Fruit fly (Drosophila melanogaster) whole organism, embryonic: Measurements from ENCODE around the gene CG8891.

Experiments
- Ada2b ChIP-seq: fragments of 200-800 bp; sonication (Bioruptor generic); IDR thresholded peaks from 2 replicates; pipeline ENCODE4 v1.3.6; 2022; ENCODE audit warnings: missing biosample characterization, missing genetic modification characterization
- B-H2 ChIP-seq: fragments of 200-800 bp; sonication (Bioruptor generic); optimal IDR thresholded peaks from 2 replicates; lab custom pipeline; 2018; ENCODE audit warnings: missing biosample characterization, mild to moderate bottlenecking, missing genetic modification characterization
- CG10147 ChIP-seq: fragments of 200-800 bp; sonication (Bioruptor generic); optimal IDR thresholded peaks from 2 replicates; lab custom pipeline; 2019; ENCODE audit warnings: missing biosample characterization, mild to moderate bottlenecking, missing genetic modification characterization, moderate library complexity
- CG10209 ChIP-seq: fragments of 200-800 bp; sonication (Bioruptor generic); optimal IDR thresholded peaks from 3 replicates; lab custom pipeline; 2017; ENCODE audit warnings: missing biosample characterization, mild to moderate bottlenecking, missing genetic modification characterization, missing genetic modification reagents
- CG11696 ChIP-seq: fragments of 200-800 bp; sonication (Bioruptor generic); IDR thresholded peaks from 2 replicates; pipeline ENCODE4 v1.3.6; 2022; ENCODE audit warnings: missing biosample characterization, missing genetic modification characterization
- CG1233 ChIP-seq: fragments of 200-800 bp; sonication (Bioruptor generic); optimal IDR thresholded peaks from 4 replicates; lab custom pipeline; 2018; ENCODE audit warnings: missing biosample characterization, mild to moderate bottlenecking, missing genetic modification characterization
- CG16813 ChIP-seq: fragments of 200-800 bp; sonication (Bioruptor generic); IDR thresholded peaks from 3 replicates; pipeline ENCODE4 v1.3.6; 2022; ENCODE audit warnings: missing biosample characterization, missing genetic modification characterization; ENCODE audit not compliant: partially characterized antibody
- CG17359 ChIP-seq: fragments of 200-800 bp; sonication (Bioruptor generic); optimal IDR thresholded peaks from 3 replicates; lab custom pipeline; 2018; ENCODE audit warnings: missing biosample characterization, mild to moderate bottlenecking, missing genetic modification characterization, moderate library complexity
- CG1792 ChIP-seq: fragments of 200-800 bp; sonication (Bioruptor generic); optimal IDR thresholded peaks from 2 replicates; lab custom pipeline; 2016; ENCODE audit warnings: missing biosample characterization, missing genetic modification characterization
- CG30431 ChIP-seq: fragments of 200-800 bp; sonication (Bioruptor generic); optimal IDR thresholded peaks from 2 replicates; lab custom pipeline; 2017; ENCODE audit warnings: missing biosample characterization, missing genetic modification characterization
- CG3163 ChIP-seq: fragments of 200-800 bp; sonication (Bioruptor generic); optimal IDR thresholded peaks from 3 replicates; lab custom pipeline; 2016; ENCODE audit warnings: missing biosample characterization, missing genetic modification characterization
- CG34376 ChIP-seq: fragments of 200-800 bp; sonication (Bioruptor generic); optimal IDR thresholded peaks from 2 replicates; lab custom pipeline; 2018; ENCODE audit warnings: missing biosample characterization, mild to moderate bottlenecking, missing genetic modification characterization
- CG42726 ChIP-seq: fragments of 200-800 bp; sonication (Bioruptor generic); IDR thresholded peaks from 2 replicates; pipeline ENCODE4 v1.3.6; 2022; ENCODE audit warnings: missing biosample characterization, missing genetic modification characterization; ENCODE audit not compliant: partially characterized antibody
- CG4404 ChIP-seq: fragments of 200-800 bp; sonication (Bioruptor generic); IDR thresholded peaks from 2 replicates; pipeline ENCODE4 v1.3.6; 2022; ENCODE audit warnings: missing biosample characterization, missing genetic modification characterization
- CG4424 ChIP-seq: fragments of 200-800 bp; sonication (Bioruptor generic); optimal IDR thresholded peaks from 3 replicates; lab custom pipeline; 2016; ENCODE audit warnings: missing biosample characterization, missing genetic modification characterization
- CG4707 ChIP-seq: fragments of 200-800 bp; sonication (Bioruptor generic); optimal IDR thresholded peaks from 2 replicates; lab custom pipeline; 2018; ENCODE audit warnings: missing biosample characterization, mild to moderate bottlenecking, missing genetic modification characterization, moderate library complexity
- CG4730 ChIP-seq: fragments of 200-800 bp; sonication (Bioruptor generic); IDR thresholded peaks from 2 replicates; pipeline ENCODE4 v1.3.6; 2022; ENCODE audit warnings: missing biosample characterization, missing genetic modification characterization
- CG6689 ChIP-seq: fragments of 200-800 bp; sonication (Bioruptor generic); IDR thresholded peaks from 2 replicates; pipeline ENCODE4 v1.3.6; 2022; ENCODE audit warnings: missing biosample characterization, missing genetic modification characterization
- CG7556 ChIP-seq: fragments of 200-800 bp; sonication (Bioruptor generic); optimal IDR thresholded peaks from 2 replicates; lab custom pipeline; 2017; ENCODE audit warnings: missing biosample characterization, mild to moderate bottlenecking, missing genetic modification characterization
- CG7786 ChIP-seq: fragments of 200-800 bp; sonication (Bioruptor generic); optimal IDR thresholded peaks from 2 replicates; lab custom pipeline; 2016; ENCODE audit warnings: missing biosample characterization, missing genetic modification characterization
- CG7928 ChIP-seq: fragments of 200-800 bp; sonication (Bioruptor generic); optimal IDR thresholded peaks from 2 replicates; lab custom pipeline; 2017; ENCODE audit warnings: missing biosample characterization, mild to moderate bottlenecking, missing genetic modification characterization
- CG8089 ChIP-seq: fragments of 200-800 bp; sonication (Bioruptor generic); optimal IDR thresholded peaks from 3 replicates; lab custom pipeline; 2016; ENCODE audit warnings: missing biosample characterization, missing genetic modification characterization
- CTCF ChIP-seq: fragments of 200-800 bp; sonication (Bioruptor generic); optimal IDR thresholded peaks from 2 replicates; lab custom pipeline; 2017; ENCODE audit warnings: missing biosample characterization, mild to moderate bottlenecking, missing genetic modification characterization, moderate library complexity
- CrebB ChIP-seq: fragments of 200-800 bp; sonication (Bioruptor generic); optimal IDR thresholded peaks from 3 replicates; lab custom pipeline; 2018; ENCODE audit warnings: missing biosample characterization, mild to moderate bottlenecking, missing genetic modification characterization
- Eip74EF ChIP-seq, 2 experiments: fragments of 200-800 bp in 1 of 2; fragments of >200 bp in 1 of 2; sonication (Bioruptor generic) in 1 of 2; optimal IDR thresholded peaks; 2 replicates each; lab custom pipeline; 2017 to 2019; ENCODE audit warnings: missing biosample characterization in 2 of 2, missing genetic modification characterization in 2 of 2, mild to moderate bottlenecking in 1 of 2, moderate library complexity in 1 of 2
- HLHmδ ChIP-seq: fragments of 200-800 bp; sonication (Bioruptor generic); optimal IDR thresholded peaks from 2 replicates; lab custom pipeline; 2018; ENCODE audit warnings: missing biosample characterization, mild to moderate bottlenecking, missing genetic modification characterization, moderate library complexity
- Oaz ChIP-seq: fragments of 200-800 bp; sonication (Bioruptor generic); IDR thresholded peaks from 2 replicates; pipeline ENCODE4 v1.3.6; 2022; ENCODE audit warnings: missing biosample characterization, missing genetic modification characterization
- Poxn ChIP-seq: fragments of 200-800 bp; sonication (Bioruptor generic); IDR thresholded peaks from 2 replicates; pipeline ENCODE4 v1.3.6; 2022; ENCODE audit warnings: missing biosample characterization, missing genetic modification characterization
- Rx ChIP-seq: fragments of 200-800 bp; sonication (Bioruptor generic); IDR thresholded peaks from 2 replicates; pipeline ENCODE4 v1.3.6; 2022; ENCODE audit warnings: missing biosample characterization, missing genetic modification characterization
- Scr ChIP-seq: fragments of 200-800 bp; sonication (Bioruptor generic); IDR thresholded peaks from 2 replicates; pipeline ENCODE4 v1.3.6; 2022; ENCODE audit warnings: missing biosample characterization, missing genetic modification characterization; ENCODE audit not compliant: partially characterized antibody
- Sin3A ChIP-seq: fragments of >200 bp; optimal IDR thresholded peaks from 2 replicates; lab custom pipeline; 2018
- Sox100B ChIP-seq: fragments of 200-800 bp; sonication (Bioruptor generic); optimal IDR thresholded peaks from 3 replicates; lab custom pipeline; 2018; ENCODE audit warnings: missing biosample characterization, mild to moderate bottlenecking, missing genetic modification characterization
- cad ChIP-seq: fragments of >200 bp; optimal IDR thresholded peaks from 2 replicates; lab custom pipeline; 2017; ENCODE audit warnings: missing biosample characterization, missing genetic modification characterization
- cg ChIP-seq: fragments of 200-800 bp; sonication (Bioruptor generic); optimal IDR thresholded peaks from 3 replicates; lab custom pipeline; 2019; ENCODE audit warnings: missing biosample characterization, mild to moderate bottlenecking, missing genetic modification characterization, moderate library complexity
- da ChIP-seq: fragments of 200-800 bp; sonication (Bioruptor generic); optimal IDR thresholded peaks from 2 replicates; lab custom pipeline; 2016; ENCODE audit warnings: missing biosample characterization, missing genetic modification characterization
- dpn ChIP-seq, 2 experiments: fragments of 200-800 bp; sonication (Bioruptor generic); optimal IDR thresholded peaks; 3 replicates each; lab custom pipeline; 2016; ENCODE audit warnings: missing biosample characterization in 2 of 2, missing genetic modification characterization in 2 of 2
- dysf ChIP-seq: fragments of 200-800 bp; sonication (Bioruptor generic); IDR thresholded peaks from 3 replicates; pipeline ENCODE4 v1.3.6; 2022; ENCODE audit warnings: missing biosample characterization, missing genetic modification characterization
- eve ChIP-seq, 2 experiments: fragments of >200 bp; optimal IDR thresholded peaks; 2 replicates each; lab custom pipeline; 2017; ENCODE audit warnings: missing biosample characterization in 2 of 2, missing genetic modification characterization in 2 of 2
- ftz-f1 ChIP-seq: fragments of 200-800 bp; sonication (Bioruptor generic); optimal IDR thresholded peaks from 2 replicates; lab custom pipeline; 2016; ENCODE audit warnings: missing biosample characterization, missing genetic modification characterization
- gem ChIP-seq: fragments of 200-800 bp; sonication (Bioruptor generic); optimal IDR thresholded peaks from 2 replicates; lab custom pipeline; 2019; ENCODE audit warnings: missing biosample characterization, mild to moderate bottlenecking, missing genetic modification characterization, moderate library complexity
- grau ChIP-seq: fragments of 200-800 bp; optimal IDR thresholded peaks from 3 replicates; lab custom pipeline; 2019; ENCODE audit warnings: missing biosample characterization, mild to moderate bottlenecking, missing genetic modification characterization, moderate library complexity
- gt ChIP-seq: fragments of 200-800 bp; sonication (Bioruptor generic); IDR thresholded peaks from 2 replicates; pipeline ENCODE4 v1.3.6; 2022; ENCODE audit warnings: missing biosample characterization, missing genetic modification characterization
- luna ChIP-seq: fragments of 200-800 bp; sonication (Bioruptor generic); optimal IDR thresholded peaks from 2 replicates; lab custom pipeline; 2016; ENCODE audit warnings: missing biosample characterization, missing genetic modification characterization
- maf-S ChIP-seq: fragments of 200-800 bp; sonication (Bioruptor generic); optimal IDR thresholded peaks from 2 replicates; lab custom pipeline; 2016; ENCODE audit warnings: missing biosample characterization, missing genetic modification characterization
- sens-2 ChIP-seq: fragments of 200-800 bp; sonication (Bioruptor generic); IDR thresholded peaks from 2 replicates; pipeline ENCODE4 v1.3.6; 2022; ENCODE audit warnings: missing biosample characterization, missing genetic modification characterization
- unc-4 ChIP-seq: fragments of 200-800 bp; sonication (Bioruptor generic); IDR thresholded peaks from 2 replicates; pipeline ENCODE4 v1.3.6; 2022; ENCODE audit warnings: missing biosample characterization, missing genetic modification characterization; ENCODE audit not compliant: partially characterized antibody
- vnd ChIP-seq: fragments of 200-800 bp; sonication (Bioruptor generic); IDR thresholded peaks from 3 replicates; pipeline ENCODE4 v1.3.6; 2022; ENCODE audit warnings: missing biosample characterization, missing genetic modification characterization; ENCODE audit not compliant: partially characterized antibody
- wor ChIP-seq: fragments of 200-800 bp; sonication (Bioruptor generic); IDR thresholded peaks from 2 replicates; pipeline ENCODE4 v1.3.6; 2022; ENCODE audit warnings: missing biosample characterization, missing genetic modification characterization
- zen2 ChIP-seq: fragments of 200-800 bp; sonication (Bioruptor generic); IDR thresholded peaks from 3 replicates; pipeline ENCODE4 v1.3.6; 2022; ENCODE audit warnings: missing biosample characterization, missing genetic modification characterization; ENCODE audit not compliant: partially characterized antibody
- zfh2 ChIP-seq: fragments of 200-800 bp; sonication (Bioruptor generic); optimal IDR thresholded peaks from 2 replicates; lab custom pipeline; 2016; ENCODE audit warnings: missing biosample characterization, missing genetic modification characterization

Gene CG8891

dm6 chr2L:4981278-4981966 is 2.2 kb upstream of the CG8891 start, which contains the start of the genes CG8892 and CG34126 (continued):
- TF ChIP-seq CG1233 (GFP tag; lab: Kevin White, UChicago) (peak; percentile 97), zfh2 (GFP tag; lab: Kevin White, UChicago) (peak; percentile 98), CG34376 (GFP tag; lab: Kevin White, UChicago) (peak; percentile 97), CTCF (GFP tag; lab: Kevin White, UChicago) (peak; percentile 57), CG30431 (GFP tag; lab: Kevin White, UChicago) (peak; percentile 98), Rx (GFP tag; lab: Robert Waterston, UW) (peak; percentile 93), ftz-f1 (GFP tag; lab: Kevin White, UChicago) (peak; percentile 92), vnd (no peak), CG10147 (GFP tag; lab: Kevin White, UChicago) (peak; percentile 94), gt (GFP tag; lab: Robert Waterston, UW) (peak; percentile 94), Sin3A (lab: Kevin White, UChicago) (peak; percentile 99), dpn (GFP tag; optimal IDR thresholded peaks at IDR 0.05; lab: Kevin White, UChicago) (peak; percentile 98), CG1792 (GFP tag; lab: Kevin White, UChicago) (peak; percentile 93), CG4424 (GFP tag; lab: Kevin White, UChicago) (peak; percentile 99), luna (GFP tag; lab: Kevin White, UChicago) (peak; percentile 87), CG4707 (peak; percentile 80), CG7786 (GFP tag; lab: Kevin White, UChicago) (peak; percentile 96), CG16813 (peak; percentile 36; the same call in 2 of the 3 replicates), eve (GFP tag; optimal IDR thresholded peaks at IDR 0.05; lab: Kevin White, UChicago) (peak in 1 of 2 experiments; percentile 84), zen2 (GFP tag; lab: Robert Waterston, UW) (no peak), Eip74EF (GFP tag; optimal IDR thresholded peaks at IDR 0.05; lab: Kevin White, UChicago) (peak in 1 of 2 experiments; percentile 85), unc-4 (GFP tag; lab: Robert Waterston, UW) (0 out of 2 replicates have a peak, but pooled peaks have one; percentile 27), CG3163 (GFP tag; lab: Kevin White, UChicago) (peak; percentile 84), CG7556 (GFP tag; lab: Kevin White, UChicago) (peak; percentile 97), gem (tag; lab: Kevin White, UChicago) (peak; percentile 98), cg (GFP tag; lab: Kevin White, UChicago) (no peak), da (GFP tag; lab: Kevin White, UChicago) (peak; percentile 90), dysf (GFP tag; lab: Robert Waterston, UW) (peak; percentile 98), CrebB (peak; percentile 92), Sox100B (GFP tag; lab: Kevin White, UChicago) (peak; percentile 96), maf-S (GFP tag; lab: Kevin White, UChicago) (peak; percentile 96), CG17359 (peak; percentile 96), CG42726 (peak; percentile 73), CG4730 (peak; percentile 95), CG4404 (GFP tag; lab: Robert Waterston, UW) (peak; percentile 99), CG8089 (GFP tag; lab: Kevin White, UChicago) (peak; percentile 95), Scr (GFP tag; lab: Robert Waterston, UW) (peak; percentile 24; the same call in 1 of the 2 replicates), CG10209 (peak; percentile 98), sens-2 (GFP tag; lab: Robert Waterston, UW) (peak; percentile 77), CG6689 (GFP tag; lab: Robert Waterston, UW) (peak; percentile 100), cad (no peak), HLHmδ (GFP tag; lab: Kevin White, UChicago) (no peak), wor (peak; percentile 94), B-H2 (GFP tag; lab: Kevin White, UChicago) (peak; percentile 96), grau (tag; lab: Kevin White, UChicago) (peak; percentile 96), Ada2b (GFP tag; lab: Robert Waterston, UW) (peak; percentile 93), Oaz (GFP tag; lab: Robert Waterston, UW) (peak; percentile 90), Poxn (GFP tag; lab: Robert Waterston, UW) (peak; percentile 86), CG7928 (GFP tag; lab: Kevin White, UChicago) (peak; percentile 77), CG11696 (GFP tag; lab: Robert Waterston, UW) (peak; percentile 78)
